Worm (Caenorhabditis elegans): ENCODE measurements around the gene Y38E10A.14.

Y38E10A.14 gene

DNA sequence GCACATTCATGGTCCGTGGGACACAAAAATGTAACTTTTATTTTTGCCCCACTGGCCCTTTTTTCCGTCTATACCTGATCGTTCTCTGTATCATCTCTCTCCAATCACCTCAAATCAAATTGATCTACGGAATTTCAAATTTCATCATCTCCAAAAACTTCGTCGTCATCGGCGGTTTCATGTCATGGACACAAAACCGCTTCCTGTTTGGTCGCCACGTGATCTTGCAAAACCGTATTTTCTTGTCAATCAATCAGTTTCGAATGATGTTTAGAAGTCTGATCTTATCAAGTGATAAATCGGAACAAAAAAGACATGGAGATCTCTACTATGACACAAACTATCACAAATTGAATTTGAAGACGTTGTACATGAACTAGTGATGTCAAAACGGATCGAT lies 1.3 kb upstream of the Y38E10A.14 start (continued):
- TF ChIP-seq lin-35 (GFP tag; optimal IDR thresholded peaks at IDR 0.05) (peak in 1 of 2 experiments; percentile 74), C34B4.2 (tag; optimal IDR thresholded peaks at IDR 0.05) (no peak), nhr-77 (tag; optimal IDR thresholded peaks at IDR 0.05) (no peak), fkh-10 (GFP tag; optimal IDR thresholded peaks at IDR 0.05) (no peak), sup-37 (GFP tag; optimal IDR thresholded peaks at IDR 0.05) (no peak), grh-1 (GFP tag; IDR thresholded peaks at IDR 0.05) (peak; percentile 73), elt-2 (tag; optimal IDR thresholded peaks at IDR 0.05) (no peak), nhr-237 (tag; optimal IDR thresholded peaks at IDR 0.05) (no peak), unc-62 (GFP tag; optimal IDR thresholded peaks at IDR 0.05) (no peak), C16A3.4 (tag; optimal IDR thresholded peaks at IDR 0.05) (no peak), egl-13 (tag; optimal IDR thresholded peaks at IDR 0.05) (no peak), nhr-85 (tag) (peak; percentile 98), nhr-90 (tag; optimal IDR thresholded peaks at IDR 0.05; ENCODE audit: poor library complexity) (peak; percentile 74), xbp-1 (tag; optimal IDR thresholded peaks at IDR 0.05) (no peak), aly-2 (tag; optimal IDR thresholded peaks at IDR 0.05) (no peak), zag-1 (tag; optimal IDR thresholded peaks at IDR 0.05) (no peak), blmp-1 (tag; optimal IDR thresholded peaks at IDR 0.05) (peak; percentile 79), egl-27 (tag; optimal IDR thresholded peaks at IDR 0.05) (no peak), mep-1 (tag; optimal IDR thresholded peaks at IDR 0.05) (no peak), lsy-2 (tag; optimal IDR thresholded peaks at IDR 0.05) (peak in 1 of 2 experiments; percentile 28), nhr-84 (tag; optimal IDR thresholded peaks at IDR 0.05) (no peak), sox-4 (tag; optimal IDR thresholded peaks at IDR 0.05) (no peak), hlh-17 (GFP tag; optimal IDR thresholded peaks at IDR 0.05; ENCODE audit: borderline replicate concordance) (no peak), aha-1 (tag; optimal IDR thresholded peaks at IDR 0.05) (no peak), pag-3 (tag; optimal IDR thresholded peaks at IDR 0.05; ENCODE audit: borderline replicate concordance, insufficient read depth) (no peak), nhr-47 (tag; optimal IDR thresholded peaks at IDR 0.05) (peak; percentile 66), skn-1 (tag; optimal IDR thresholded peaks at IDR 0.05) (no peak), rnt-1 (tag; optimal IDR thresholded peaks at IDR 0.05) (no peak), ama-1 (optimal IDR thresholded peaks at IDR 0.05) (no peak), lir-3 (tag; optimal IDR thresholded peaks at IDR 0.05; ENCODE audit: poor library complexity) (no peak), nhr-76 (tag; optimal IDR thresholded peaks at IDR 0.05) (no peak), zip-4 (GFP tag; optimal IDR thresholded peaks at IDR 0.05) (no peak), ets-5 (GFP tag; IDR thresholded peaks at IDR 0.05) (no peak), unc-86 (tag; optimal IDR thresholded peaks at IDR 0.05) (no peak), nhr-12 (tag; optimal IDR thresholded peaks at IDR 0.05) (no peak)

DNA sequence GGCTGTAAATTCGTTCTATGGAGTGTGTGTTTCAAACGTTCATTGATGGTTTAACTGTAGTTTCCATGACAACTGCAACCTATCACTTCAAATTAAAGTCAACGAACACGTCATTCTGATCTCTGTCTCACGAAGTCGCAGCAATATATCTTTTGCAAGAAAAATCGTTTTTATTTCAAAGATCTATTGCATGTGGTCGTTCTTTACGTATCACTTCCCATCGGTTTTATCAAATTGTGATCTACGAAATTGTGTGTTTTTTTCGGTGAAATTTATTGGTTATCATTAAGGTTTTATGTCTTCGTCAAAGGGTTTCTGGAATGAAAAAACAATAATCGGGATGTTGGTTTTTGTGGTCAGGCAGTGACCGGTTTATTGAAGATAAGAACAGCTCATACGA lies 1.5 kb downstream of the Y38E10A.14 start:
- no peak for TF ChIP-seq nhr-237 (tag; optimal IDR thresholded peaks at IDR 0.05)
- TF ChIP-seq nhr-85 (tag), result peak; percentile 50
- peak in 2 of 6 experiments; percentile 3 to 58 for TF ChIP-seq elt-3 (tag; optimal IDR thresholded peaks at IDR 0.05)
- peak in 1 of 2 experiments; percentile 22 for TF ChIP-seq lin-35 (GFP tag; optimal IDR thresholded peaks at IDR 0.05)
- TF ChIP-seq nhr-20 (tag; optimal IDR thresholded peaks at IDR 0.05), result peak; percentile 41
- no peak for TF ChIP-seq ceh-8 (GFP tag; optimal IDR thresholded peaks at IDR 0.05)

DNA sequence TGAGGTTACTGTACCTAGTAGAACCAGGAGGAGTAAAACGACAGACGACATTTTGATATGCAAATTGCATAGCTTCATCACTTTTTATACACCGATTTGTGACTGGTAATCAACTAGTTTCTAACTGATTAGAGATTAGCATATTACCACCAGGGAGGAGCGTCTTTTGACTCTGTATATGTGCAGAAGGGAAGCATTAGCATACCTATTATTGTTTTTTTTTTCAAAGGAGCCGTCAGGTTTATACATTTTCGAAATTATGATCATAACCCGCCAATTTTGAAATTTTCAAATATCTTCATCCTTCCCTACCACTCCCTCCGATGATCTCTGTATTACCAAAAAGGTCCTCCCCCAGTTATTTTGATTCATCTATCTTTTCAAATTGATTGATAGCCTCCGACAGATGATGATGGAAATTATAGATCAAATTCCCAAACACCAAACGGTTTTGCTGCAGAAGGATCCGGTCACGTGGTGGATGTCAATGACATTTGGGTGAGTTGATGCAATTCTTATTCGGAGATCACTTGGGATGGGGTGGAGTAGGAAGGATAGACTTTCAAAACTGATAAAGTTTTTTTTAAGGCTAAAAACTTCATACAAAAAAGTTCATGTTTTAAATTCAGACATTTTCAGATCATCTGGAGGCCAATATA lies 2.3 kb downstream of the Y38E10A.14 start, which contains the start of gene nspe-8:
Gene nspe-8, minus strand, starts transcription at position 51 of the 659 bp plus-strand sequence.
- TF ChIP-seq mdl-1 (tag; optimal IDR thresholded peaks at IDR 0.05) (peak in 1 of 2 experiments; percentile 15), tlp-1 (tag; optimal IDR thresholded peaks at IDR 0.05) (no peak), efl-1 (optimal IDR thresholded peaks at IDR 0.05) (no peak), efl-1 (GFP tag; optimal IDR thresholded peaks at IDR 0.05 in 1 of 2) (peak in 1 of 2 experiments; percentile 81), ceh-63 (GFP tag; optimal IDR thresholded peaks at IDR 0.05) (no peak), vab-15 (tag; optimal IDR thresholded peaks at IDR 0.05) (no peak), ztf-11 (tag; optimal IDR thresholded peaks at IDR 0.05) (no peak), egl-27 (tag; optimal IDR thresholded peaks at IDR 0.05) (no peak), lin-35 (GFP tag; optimal IDR thresholded peaks at IDR 0.05) (peak in 1 of 2 experiments; percentile 65), nhr-47 (tag; optimal IDR thresholded peaks at IDR 0.05) (peak; percentile 69), ceh-82 (tag; optimal IDR thresholded peaks at IDR 0.05) (no peak), unc-62 (GFP tag; optimal IDR thresholded peaks at IDR 0.05) (no peak), nhr-71 (tag; optimal IDR thresholded peaks at IDR 0.05) (peak; percentile 81), fkh-4 (tag; optimal IDR thresholded peaks at IDR 0.05; ENCODE audit: borderline replicate concordance) (no peak), zip-4 (GFP tag; optimal IDR thresholded peaks at IDR 0.05) (no peak), nhr-12 (tag; optimal IDR thresholded peaks at IDR 0.05) (no peak), lin-39 (tag; optimal IDR thresholded peaks at IDR 0.05) (peak; percentile 24), mep-1 (tag; optimal IDR thresholded peaks at IDR 0.05) (no peak), zag-1 (tag; optimal IDR thresholded peaks at IDR 0.05) (no peak)

Data from whole organism, L1 larva.